Fruit fly (Drosophila melanogaster): ENCODE results near the gene CG10874.

DNA sequence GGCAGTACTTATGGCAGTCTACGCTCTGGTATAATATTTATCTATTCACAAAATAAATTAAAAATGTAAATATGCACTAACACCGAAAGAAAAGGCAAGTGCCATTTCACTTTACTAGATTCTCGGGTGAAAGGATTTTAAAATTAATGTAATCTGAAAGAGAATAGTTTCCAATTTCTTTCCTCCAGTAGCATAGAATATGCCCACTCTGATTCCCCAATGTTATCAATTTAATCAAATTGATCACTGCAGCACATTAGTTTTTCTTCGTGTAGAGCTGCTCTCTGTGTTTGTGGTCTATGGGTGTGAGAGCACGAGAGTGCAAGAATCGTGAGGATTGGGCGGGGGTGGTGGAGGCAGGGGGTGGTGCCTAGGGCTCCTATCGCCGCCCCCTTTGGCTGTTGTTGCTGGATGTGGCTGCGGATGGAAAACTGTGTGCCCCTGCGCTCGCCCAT is 8.9 kb upstream of the CG10874 start:
- peak; percentile 70; the same call in 1 of the 2 replicates for TF ChIP-seq CG12605 (GFP tag; IDR thresholded peaks at IDR 0.05)
- peak; percentile 39; the same call in 1 of the 2 replicates for TF ChIP-seq CG10348 (GFP tag; IDR thresholded peaks at IDR 0.05)
- TF ChIP-seq CG13204 (GFP tag; optimal IDR thresholded peaks at IDR 0.05) = peak; percentile 11
